Worm (Caenorhabditis elegans): Measurements from ENCODE around the gene F56B3.4.

- TF ChIP-seq snpc-4 (tag; optimal IDR thresholded peaks at IDR 0.05) (no peak), ztf-11 (tag; optimal IDR thresholded peaks at IDR 0.05) (no peak), blmp-1 (tag; optimal IDR thresholded peaks at IDR 0.05) (no peak), nhr-76 (tag; optimal IDR thresholded peaks at IDR 0.05) (no peak), cnd-1 (tag; optimal IDR thresholded peaks at IDR 0.05) (no peak), nhr-12 (tag; optimal IDR thresholded peaks at IDR 0.05) (no peak), lsy-2 (tag; optimal IDR thresholded peaks at IDR 0.05) (no peak), nhr-237 (tag; optimal IDR thresholded peaks at IDR 0.05) (no peak), elt-3 (tag; optimal IDR thresholded peaks at IDR 0.05) (no peak), nhr-28 (tag; optimal IDR thresholded peaks at IDR 0.05) (no peak), unc-39 (tag; optimal IDR thresholded peaks at IDR 0.05) (no peak), sptf-1 (tag; optimal IDR thresholded peaks at IDR 0.05) (no peak)
Measured at ce11 chrIV:736447-736846, 57.6 kb downstream of the F56B3.4 start, which contains the start of gene kvs-5.
